Worm (Caenorhabditis elegans) whole organism, midembryonic: ENCODE results near the gene F16H6.9.

ENCODE experiments used
- T22C8.4 ChIP-seq: fragments of 200-800 bp; sonication (Bioruptor generic); IDR thresholded peaks from 2 replicates; pipeline ENCODE4 v1.3.6; 2022; ENCODE audit warnings: missing genetic modification characterization, missing compliant biosample characterization
- cog-1 ChIP-seq: sonication (generic microtip); optimal IDR thresholded peaks from 2 replicates; lab custom pipeline; 2016; ENCODE audit warnings: missing genetic modification characterization, missing compliant biosample characterization
- flt-1 ChIP-seq: fragments of 200-800 bp; sonication (Bioruptor generic); IDR thresholded peaks from 2 replicates; pipeline ENCODE4 v1.3.6; 2022; ENCODE audit warnings: missing genetic modification characterization, missing compliant biosample characterization
- klf-2 ChIP-seq: fragments of 200-800 bp; sonication (Bioruptor generic); conservative IDR thresholded peaks from 2 replicates; pipeline ENCODE4 v1.3.6; 2022; ENCODE audit warnings: missing genetic modification reagents, missing genetic modification characterization, missing compliant biosample characterization
- med-1 ChIP-seq: sonication (generic microtip); optimal IDR thresholded peaks from 2 replicates; lab custom pipeline; 2017; ENCODE audit warnings: missing genetic modification characterization, mild to moderate bottlenecking, missing compliant biosample characterization, antibody characterized with exemption, missing genetic modification reagents; ENCODE audit not compliant: insufficient read depth
- ref-1 ChIP-seq: fragments of 200-800 bp; sonication (Bioruptor generic); conservative IDR thresholded peaks from 2 replicates; pipeline ENCODE4 v1.3.6; 2022; ENCODE audit warnings: missing genetic modification reagents, missing genetic modification characterization, missing compliant biosample characterization
- tab-1 ChIP-seq: fragments of 200-800 bp; sonication (Bioruptor generic); IDR thresholded peaks from 2 replicates; pipeline ENCODE4 v1.3.6; 2022; ENCODE audit warnings: missing genetic modification characterization, missing compliant biosample characterization
- ztf-23 ChIP-seq: fragments of 200-800 bp; sonication (Bioruptor generic); IDR thresholded peaks from 2 replicates; pipeline ENCODE4 v1.3.6; 2022; ENCODE audit warnings: missing genetic modification reagents, missing genetic modification characterization, missing compliant biosample characterization
- ztf-29 ChIP-seq: fragments of 200-800 bp; sonication (Bioruptor generic); IDR thresholded peaks from 2 replicates; pipeline ENCODE4 v1.3.6; 2022; ENCODE audit warnings: missing genetic modification reagents, missing genetic modification characterization, missing compliant biosample characterization

F16H6.9 gene

DNA sequence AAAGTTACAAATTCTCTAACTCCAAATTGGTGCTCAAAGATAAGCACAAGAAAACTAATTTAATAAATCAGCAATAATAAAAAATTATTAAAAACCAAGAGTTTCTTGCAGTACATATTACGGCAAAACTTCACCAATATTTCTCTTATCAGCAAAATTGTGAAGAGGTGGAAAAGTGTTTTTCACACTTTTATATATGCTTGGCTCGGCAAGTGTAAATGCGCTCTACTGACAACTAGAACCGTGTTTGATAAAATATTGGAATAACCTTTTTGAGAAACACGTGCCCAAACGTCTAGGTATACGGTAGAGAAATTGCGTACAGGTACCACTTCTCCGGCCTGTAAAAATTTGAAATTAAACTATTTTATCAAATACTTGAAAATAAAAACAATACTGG is 24.4 kb downstream of the F16H6.9 start, which contains the start of gene R10E8.8:
TSS of gene R10E8.8 (minus strand) at position 343 of the 400 bp plus-strand sequence.
- TF ChIP-seq ztf-29 (GFP tag; lab: Robert Waterston, UW), result no peak
- no peak for TF ChIP-seq ztf-23 (GFP tag; lab: Robert Waterston, UW)

DNA sequence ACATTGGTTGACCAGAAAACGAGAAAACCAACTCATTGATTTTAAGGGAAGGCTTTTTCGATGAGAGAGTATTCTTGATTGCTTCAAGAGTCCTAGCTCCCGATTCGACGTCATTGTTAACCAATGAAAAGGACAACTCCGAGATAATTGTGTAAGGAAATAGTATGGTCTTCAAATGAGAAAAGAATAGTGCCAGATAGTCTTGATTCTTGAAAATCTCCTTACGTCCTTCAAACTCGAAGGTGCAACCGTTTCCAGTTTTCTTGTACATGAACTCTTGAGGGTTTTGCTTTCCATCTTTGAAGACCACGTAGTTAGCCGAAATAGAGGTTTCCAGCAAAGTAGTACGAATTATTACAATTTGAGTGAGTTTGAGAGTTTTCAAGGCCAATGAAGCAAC is 26.3 kb downstream of the F16H6.9 start:
- TF ChIP-seq ztf-29 (GFP tag; lab: Robert Waterston, UW), result no peak
- TF ChIP-seq ztf-23 (GFP tag; lab: Robert Waterston, UW), result no peak
- TF ChIP-seq flt-1 (GFP tag; lab: Robert Waterston, UW), result no peak
- TF ChIP-seq cog-1 (tag; lab: Kevin White, UChicago), result no peak
- TF ChIP-seq med-1 (GFP tag; lab: Kevin White, UChicago), result no peak
- TF ChIP-seq ref-1 (GFP tag; lab: Robert Waterston, UW), result no peak
- TF ChIP-seq T22C8.4, result no peak
- no peak for TF ChIP-seq klf-2 (GFP tag; lab: Robert Waterston, UW)
- no peak for TF ChIP-seq tab-1 (GFP tag; lab: Robert Waterston, UW)

DNA sequence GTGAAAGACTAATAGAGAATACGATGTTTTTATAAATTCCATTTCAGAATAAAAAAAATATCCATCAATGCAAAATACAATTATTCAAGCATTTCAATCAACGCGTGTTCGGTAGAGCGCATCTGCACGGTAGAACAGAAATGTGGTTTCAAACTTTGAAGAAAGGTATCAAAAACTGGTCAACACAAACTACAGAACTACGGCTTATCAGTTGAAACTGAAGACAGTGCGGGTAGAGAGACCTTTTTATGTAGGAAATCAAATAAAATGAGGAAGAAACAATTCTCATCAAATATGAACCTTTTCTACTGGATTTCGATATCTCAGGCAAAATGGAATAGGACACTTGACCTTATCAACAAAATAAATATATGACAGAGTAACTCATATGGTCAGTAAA is 27.5 kb downstream of the F16H6.9 start:
- no peak for TF ChIP-seq cog-1 (tag; lab: Kevin White, UChicago)

DNA sequence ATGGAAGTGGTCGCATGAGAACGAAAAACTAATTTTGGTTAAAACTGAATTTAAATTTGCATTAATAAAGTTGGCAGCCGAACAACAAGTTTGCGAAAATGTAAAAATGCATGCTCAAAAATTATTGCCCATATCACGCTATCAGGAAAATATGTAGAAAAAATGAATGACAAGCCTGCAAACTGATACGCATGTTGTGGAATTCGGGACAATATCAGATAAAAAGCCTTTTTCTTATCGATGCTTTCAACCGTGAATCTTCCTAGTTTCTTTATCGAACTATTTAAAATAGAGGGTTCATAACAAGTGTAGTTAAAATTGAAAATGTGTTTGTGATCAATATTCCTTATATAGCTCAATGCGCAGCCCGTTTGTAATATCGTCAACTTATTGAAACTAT is 29.2 kb downstream of the F16H6.9 start:
- no peak for TF ChIP-seq ref-1 (GFP tag; lab: Robert Waterston, UW)
- no peak for TF ChIP-seq tab-1 (GFP tag; lab: Robert Waterston, UW)
- TF ChIP-seq T22C8.4, result no peak
- no peak for TF ChIP-seq flt-1 (GFP tag; lab: Robert Waterston, UW)
- no peak for TF ChIP-seq klf-2 (GFP tag; lab: Robert Waterston, UW)
- no peak for TF ChIP-seq ztf-29 (GFP tag; lab: Robert Waterston, UW)
- TF ChIP-seq ztf-23 (GFP tag; lab: Robert Waterston, UW), result no peak
- no peak for TF ChIP-seq med-1 (GFP tag; lab: Kevin White, UChicago)
- no peak for TF ChIP-seq cog-1 (tag; lab: Kevin White, UChicago)

DNA sequence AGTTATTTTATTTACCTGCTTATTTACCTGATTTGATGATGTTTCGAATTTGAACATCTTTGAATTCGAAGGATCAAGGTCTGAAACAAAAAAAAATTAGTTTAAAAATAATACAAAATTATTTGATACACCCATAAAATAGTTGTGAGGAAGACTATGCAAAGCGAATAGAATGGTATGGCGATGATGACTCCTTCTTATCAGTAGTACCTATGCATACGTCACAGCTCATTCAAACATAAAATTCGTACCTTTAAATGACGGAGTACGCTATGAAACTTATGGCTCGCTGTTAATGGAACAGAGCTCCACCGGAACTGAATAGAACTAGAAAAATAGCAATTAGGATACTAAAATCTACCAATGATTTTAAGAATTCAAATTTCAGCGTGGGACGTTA is 35.4 kb downstream of the F16H6.9 start, which contains the start of gene R10E8.1:
TSS of gene R10E8.1 (minus strand) at position 178 of the 400 bp plus-strand sequence.
- TF ChIP-seq ztf-23 (GFP tag; lab: Robert Waterston, UW) (no peak), ref-1 (GFP tag; lab: Robert Waterston, UW) (no peak), klf-2 (GFP tag; lab: Robert Waterston, UW) (no peak), cog-1 (tag; lab: Kevin White, UChicago) (no peak), med-1 (GFP tag; lab: Kevin White, UChicago) (no peak), T22C8.4 (no peak), flt-1 (GFP tag; lab: Robert Waterston, UW) (no peak), ztf-29 (GFP tag; lab: Robert Waterston, UW) (no peak), tab-1 (GFP tag; lab: Robert Waterston, UW) (no peak)

DNA sequence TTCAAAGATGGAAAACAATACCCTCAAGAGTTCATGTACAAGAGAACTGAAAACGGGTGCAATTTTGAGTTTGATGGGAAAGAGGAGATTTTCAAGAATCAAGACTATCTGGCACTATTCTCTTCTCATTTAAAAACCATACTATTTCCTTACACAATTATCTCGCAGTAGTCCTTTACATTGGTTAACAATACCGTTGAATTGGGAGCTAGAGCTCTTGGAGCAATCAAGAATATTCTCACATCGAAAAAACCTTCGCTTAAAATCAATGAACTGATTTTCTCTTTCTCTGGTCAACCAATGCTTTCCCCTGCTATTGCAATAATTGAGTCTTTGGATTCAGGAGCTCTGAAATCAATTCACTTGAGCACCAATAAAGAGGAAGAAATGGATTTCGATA is 36.6 kb downstream of the F16H6.9 start, which contains the start of gene R10E8.2:
TSS of gene R10E8.2 (plus strand) at position 301 of the 400 bp plus-strand sequence.
- TF ChIP-seq ztf-23 (GFP tag; lab: Robert Waterston, UW), result no peak
- no peak for TF ChIP-seq ref-1 (GFP tag; lab: Robert Waterston, UW)
- no peak for TF ChIP-seq klf-2 (GFP tag; lab: Robert Waterston, UW)
- no peak for TF ChIP-seq cog-1 (tag; lab: Kevin White, UChicago)
- no peak for TF ChIP-seq ztf-29 (GFP tag; lab: Robert Waterston, UW)
- no peak for TF ChIP-seq tab-1 (GFP tag; lab: Robert Waterston, UW)
- TF ChIP-seq T22C8.4, result no peak
- TF ChIP-seq flt-1 (GFP tag; lab: Robert Waterston, UW), result no peak
- no peak for TF ChIP-seq med-1 (GFP tag; lab: Kevin White, UChicago)

DNA sequence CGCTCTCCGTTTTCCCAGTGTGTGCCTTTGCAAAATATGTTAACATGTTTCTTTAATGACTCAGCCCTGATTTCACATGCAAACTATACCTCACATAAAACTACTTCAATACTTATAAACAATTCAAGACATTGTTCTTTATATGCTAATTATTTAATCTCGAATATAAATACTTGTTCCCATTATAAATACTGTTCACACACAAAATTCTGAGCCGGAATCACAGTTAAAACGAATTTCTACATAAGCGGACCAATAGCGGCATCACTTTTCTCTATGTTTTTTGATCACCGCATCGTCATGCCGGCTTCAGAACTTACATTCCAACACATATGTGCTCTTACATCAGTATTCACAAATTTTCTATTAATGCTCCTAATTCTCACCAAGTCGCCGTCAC is 37.6 kb downstream of the F16H6.9 start, which contains the start of gene R10E8.5:
TSS of gene R10E8.5 (plus strand) at position 301 of the 400 bp plus-strand sequence.
- TF ChIP-seq flt-1 (GFP tag; lab: Robert Waterston, UW) (no peak), tab-1 (GFP tag; lab: Robert Waterston, UW) (no peak), T22C8.4 (no peak)

DNA sequence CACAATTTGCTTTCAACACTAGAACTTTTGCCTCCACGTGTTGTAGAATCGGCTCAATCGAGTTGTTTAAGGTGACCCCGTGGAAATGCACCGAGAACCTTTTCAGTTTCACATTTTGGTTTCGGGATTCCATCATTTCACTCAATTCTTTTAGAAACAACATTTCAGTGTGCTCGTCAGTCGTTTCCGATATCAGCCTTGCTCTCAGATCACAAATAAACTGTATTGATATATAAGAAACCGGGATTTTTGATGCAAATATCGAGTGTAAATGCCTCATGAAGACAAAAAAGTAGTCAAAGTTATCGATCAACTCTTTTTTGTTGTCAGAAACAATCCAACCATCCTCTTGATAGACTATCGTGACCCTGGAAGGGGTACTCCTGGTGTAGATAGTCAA is 48.6 kb downstream of the F16H6.9 start:
- TF ChIP-seq flt-1 (GFP tag; lab: Robert Waterston, UW) (no peak), ztf-23 (GFP tag; lab: Robert Waterston, UW) (no peak), ztf-29 (GFP tag; lab: Robert Waterston, UW) (no peak), tab-1 (GFP tag; lab: Robert Waterston, UW) (no peak), ref-1 (GFP tag; lab: Robert Waterston, UW) (no peak), cog-1 (tag; lab: Kevin White, UChicago) (no peak), klf-2 (GFP tag; lab: Robert Waterston, UW) (no peak), T22C8.4 (no peak), med-1 (GFP tag; lab: Kevin White, UChicago) (no peak)

DNA sequence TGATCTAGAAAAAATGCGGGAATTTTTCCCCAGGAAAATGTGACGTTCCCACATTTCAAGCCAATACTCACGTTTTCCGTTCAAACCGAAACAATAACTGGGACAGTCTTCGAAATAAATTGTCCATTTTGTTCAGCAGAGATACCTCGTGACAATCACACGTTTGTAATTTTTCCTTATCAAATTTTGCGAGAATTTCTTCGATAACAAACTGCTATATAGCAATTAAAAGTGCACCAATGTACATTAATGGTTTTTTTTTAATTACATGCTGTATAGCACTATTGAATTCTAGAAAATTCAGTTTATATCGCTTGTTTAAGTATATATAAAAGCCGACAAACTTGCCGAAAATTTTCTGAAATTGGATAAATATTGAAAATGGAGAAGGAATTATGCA is 49.4 kb downstream of the F16H6.9 start, which contains the start of gene R10E8.6:
TSS of gene R10E8.6 (minus strand) at position 154 of the 400 bp plus-strand sequence.
- no peak for TF ChIP-seq cog-1 (tag; lab: Kevin White, UChicago)
- no peak for TF ChIP-seq ztf-29 (GFP tag; lab: Robert Waterston, UW)
- no peak for TF ChIP-seq flt-1 (GFP tag; lab: Robert Waterston, UW)
- no peak for TF ChIP-seq ztf-23 (GFP tag; lab: Robert Waterston, UW)
- TF ChIP-seq tab-1 (GFP tag; lab: Robert Waterston, UW), result no peak
- TF ChIP-seq ref-1 (GFP tag; lab: Robert Waterston, UW), result no peak
- no peak for TF ChIP-seq T22C8.4
- no peak for TF ChIP-seq klf-2 (GFP tag; lab: Robert Waterston, UW)
- TF ChIP-seq med-1 (GFP tag; lab: Kevin White, UChicago), result no peak

DNA sequence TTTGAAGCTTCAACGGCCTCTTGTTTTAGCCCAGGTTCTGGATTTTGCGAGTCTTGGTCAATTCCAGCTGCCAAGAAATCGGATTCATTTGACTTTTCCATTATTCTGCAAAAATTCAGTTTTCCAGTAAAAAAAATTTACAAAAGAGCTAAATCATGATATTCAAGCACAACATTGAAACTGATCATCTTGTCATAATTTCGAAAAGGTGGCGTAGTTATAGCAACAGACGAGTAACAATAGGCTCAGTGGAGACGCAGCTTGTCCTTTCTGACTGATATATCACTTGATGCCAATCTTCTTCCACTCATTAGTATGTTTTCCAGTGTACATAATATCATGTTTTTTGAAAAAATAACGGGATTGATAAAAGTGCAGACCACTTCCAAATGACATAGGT is 51.9 kb downstream of the F16H6.9 start, which contains the start of gene fbxa-213:
TSS of gene fbxa-213 (minus strand) at position 101 of the 400 bp plus-strand sequence.
- TF ChIP-seq med-1 (GFP tag; lab: Kevin White, UChicago) (no peak), ztf-23 (GFP tag; lab: Robert Waterston, UW) (no peak), tab-1 (GFP tag; lab: Robert Waterston, UW) (no peak), klf-2 (GFP tag; lab: Robert Waterston, UW) (no peak), ztf-29 (GFP tag; lab: Robert Waterston, UW) (no peak), flt-1 (GFP tag; lab: Robert Waterston, UW) (no peak)
